Fruit fly (Drosophila melanogaster) whole organism, embryonic: ENCODE data around the gene aop.

Source experiments
- Bdp1 ChIP-seq: fragments of 200-800 bp; sonication (Bioruptor generic); optimal IDR thresholded peaks from 3 replicates; lab custom pipeline; 2016; ENCODE audit warnings: missing biosample characterization, missing genetic modification characterization
- CG10366 ChIP-seq: fragments of 200-800 bp; sonication (Bioruptor generic); IDR thresholded peaks from 2 replicates; pipeline ENCODE4 v1.3.6; 2022; ENCODE audit warnings: missing biosample characterization, missing genetic modification characterization
- CG10431 ChIP-seq: fragments of 200-800 bp; sonication (Bioruptor generic); optimal IDR thresholded peaks from 3 replicates; lab custom pipeline; 2018; ENCODE audit warnings: missing biosample characterization, mild to moderate bottlenecking, missing genetic modification characterization
- CG10543 ChIP-seq: fragments of 200-800 bp; sonication (Bioruptor generic); optimal IDR thresholded peaks from 3 replicates; lab custom pipeline; 2017; ENCODE audit warnings: missing biosample characterization, mild to moderate bottlenecking, missing genetic modification characterization, moderate library complexity
- CG12744 ChIP-seq: fragments of 200-800 bp; sonication (Bioruptor generic); optimal IDR thresholded peaks from 2 replicates; lab custom pipeline; 2016; ENCODE audit warnings: missing biosample characterization, missing genetic modification characterization
- CG12769 ChIP-seq: fragments of 200-800 bp; sonication (Bioruptor generic); optimal IDR thresholded peaks from 2 replicates; lab custom pipeline; 2019; ENCODE audit warnings: missing biosample characterization, mild to moderate bottlenecking, missing genetic modification characterization, moderate library complexity
- CG15011 ChIP-seq: fragments of 200-800 bp; sonication (Bioruptor generic); optimal IDR thresholded peaks from 3 replicates; lab custom pipeline; 2018; ENCODE audit warnings: missing biosample characterization, mild to moderate bottlenecking, missing genetic modification characterization
- CG15479 ChIP-seq: fragments of 200-800 bp; sonication (Bioruptor generic); optimal IDR thresholded peaks from 3 replicates; lab custom pipeline; 2019; ENCODE audit warnings: missing biosample characterization, mild to moderate bottlenecking, missing genetic modification characterization, moderate library complexity
- CG1603 ChIP-seq: fragments of 200-800 bp; sonication (Bioruptor generic); optimal IDR thresholded peaks from 2 replicates; lab custom pipeline; 2019; ENCODE audit warnings: missing biosample characterization, mild to moderate bottlenecking, missing genetic modification characterization, moderate library complexity
- CG16863 ChIP-seq: fragments of 200-800 bp; sonication (Bioruptor generic); optimal IDR thresholded peaks from 3 replicates; lab custom pipeline; 2016; ENCODE audit warnings: missing biosample characterization, missing genetic modification characterization
- CG17328 ChIP-seq: fragments of 200-800 bp; sonication (Bioruptor generic); IDR thresholded peaks from 2 replicates; pipeline ENCODE4 v1.3.6; 2022; ENCODE audit warnings: missing biosample characterization, missing genetic modification characterization
- CG18262 ChIP-seq: fragments of 200-800 bp; optimal IDR thresholded peaks from 3 replicates; lab custom pipeline; 2019; ENCODE audit warnings: missing biosample characterization, mild to moderate bottlenecking, missing genetic modification characterization, moderate library complexity
- CG1832 ChIP-seq: fragments of 200-800 bp; sonication (Bioruptor generic); optimal IDR thresholded peaks from 2 replicates; lab custom pipeline; 2017; ENCODE audit warnings: missing biosample characterization, mild to moderate bottlenecking, missing genetic modification characterization, inconsistent platforms
- CG18599 ChIP-seq: fragments of 200-800 bp; sonication (Bioruptor generic); optimal IDR thresholded peaks from 3 replicates; lab custom pipeline; 2017; ENCODE audit warnings: missing biosample characterization, missing genetic modification characterization, mild to moderate bottlenecking, moderate library complexity, missing genetic modification reagents
- CG31365 ChIP-seq: fragments of 200-800 bp; sonication (Bioruptor generic); optimal IDR thresholded peaks from 2 replicates; lab custom pipeline; 2018; ENCODE audit warnings: missing biosample characterization, mild to moderate bottlenecking, missing genetic modification characterization
- CG3163 ChIP-seq: fragments of 200-800 bp; sonication (Bioruptor generic); optimal IDR thresholded peaks from 3 replicates; lab custom pipeline; 2016; ENCODE audit warnings: missing biosample characterization, missing genetic modification characterization
- CG3995 ChIP-seq: fragments of 200-800 bp; sonication (Bioruptor generic); optimal IDR thresholded peaks from 3 replicates; lab custom pipeline; 2016; ENCODE audit warnings: missing biosample characterization, missing genetic modification characterization
- CG5180 ChIP-seq: fragments of 200-800 bp; sonication (Bioruptor generic); optimal IDR thresholded peaks from 3 replicates; lab custom pipeline; 2017; ENCODE audit warnings: missing biosample characterization, missing genetic modification characterization, mild to moderate bottlenecking, moderate library complexity, missing genetic modification reagents
- CG5245 ChIP-seq: fragments of 200-800 bp; sonication (Bioruptor generic); optimal IDR thresholded peaks from 3 replicates; lab custom pipeline; 2016; ENCODE audit warnings: missing biosample characterization, missing genetic modification characterization
- CG8924 ChIP-seq: fragments of 200-800 bp; optimal IDR thresholded peaks from 3 replicates; lab custom pipeline; 2019; ENCODE audit warnings: missing biosample characterization, mild to moderate bottlenecking, missing genetic modification characterization, moderate library complexity
- CG9215 ChIP-seq: fragments of 200-800 bp; sonication (Bioruptor generic); IDR thresholded peaks from 2 replicates; pipeline ENCODE4 v1.3.6; 2022; ENCODE audit warnings: missing biosample characterization, missing genetic modification characterization
- CG9437 ChIP-seq: fragments of 200-800 bp; sonication (Bioruptor generic); optimal IDR thresholded peaks from 2 replicates; lab custom pipeline; 2018; ENCODE audit warnings: missing biosample characterization, mild to moderate bottlenecking, missing genetic modification characterization
- Doc3 ChIP-seq: fragments of 200-800 bp; sonication (Bioruptor generic); IDR thresholded peaks from 3 replicates; pipeline ENCODE4 v1.3.6; 2022; ENCODE audit warnings: missing biosample characterization, missing genetic modification characterization; ENCODE audit not compliant: partially characterized antibody
- HHEX ChIP-seq: fragments of 200-800 bp; sonication (Bioruptor generic); optimal IDR thresholded peaks from 3 replicates; lab custom pipeline; 2017; ENCODE audit warnings: missing biosample characterization, mild to moderate bottlenecking, missing genetic modification characterization, missing genetic modification reagents
- HLH4C ChIP-seq: fragments of 200-800 bp; sonication (Bioruptor generic); IDR thresholded peaks from 3 replicates; pipeline ENCODE4 v1.3.6; 2022; ENCODE audit warnings: missing biosample characterization, missing genetic modification characterization; ENCODE audit not compliant: partially characterized antibody
- Hmr ChIP-seq: fragments of 200-800 bp; sonication (Bioruptor generic); optimal IDR thresholded peaks from 3 replicates; lab custom pipeline; 2017; ENCODE audit warnings: mild to moderate bottlenecking, missing biosample characterization, missing genetic modification reagents, missing genetic modification characterization
- Jarid2 ChIP-seq: fragments of 200-800 bp; sonication (Bioruptor generic); optimal IDR thresholded peaks from 3 replicates; lab custom pipeline; 2017; ENCODE audit warnings: mild to moderate bottlenecking, missing biosample characterization, missing genetic modification reagents, missing genetic modification characterization
- MBD-R2 ChIP-seq: fragments of 200-800 bp; sonication (Bioruptor generic); IDR thresholded peaks from 2 replicates; pipeline ENCODE4 v1.3.6; 2022; ENCODE audit warnings: missing biosample characterization, missing genetic modification characterization
- Nf-YB ChIP-seq: fragments of 200-800 bp; sonication (Bioruptor generic); optimal IDR thresholded peaks from 3 replicates; lab custom pipeline; 2019; ENCODE audit warnings: missing biosample characterization, mild to moderate bottlenecking, missing genetic modification characterization, moderate library complexity
- Oaz ChIP-seq: fragments of 200-800 bp; sonication (Bioruptor generic); IDR thresholded peaks from 2 replicates; pipeline ENCODE4 v1.3.6; 2022; ENCODE audit warnings: missing biosample characterization, missing genetic modification characterization
- Ptx1 ChIP-seq: fragments of 200-800 bp; sonication (Bioruptor generic); IDR thresholded peaks from 2 replicates; pipeline ENCODE4 v1.3.6; 2022; ENCODE audit warnings: missing biosample characterization, missing genetic modification characterization
- Ravus ChIP-seq: fragments of 200-800 bp; sonication (Bioruptor generic); IDR thresholded peaks from 2 replicates; pipeline ENCODE4 v1.3.6; 2022; ENCODE audit warnings: missing biosample characterization, missing genetic modification characterization
- Taf1 ChIP-seq: fragments of 200-800 bp; sonication (Bioruptor generic); IDR thresholded peaks from 2 replicates; pipeline ENCODE4 v1.3.6; 2022; ENCODE audit warnings: missing biosample characterization, missing genetic modification characterization
- bab2 ChIP-seq: fragments of 200-800 bp; sonication (Bioruptor generic); optimal IDR thresholded peaks from 2 replicates; lab custom pipeline; 2016; ENCODE audit warnings: missing biosample characterization, missing genetic modification characterization
- cas ChIP-seq: fragments of 200-800 bp; sonication (Bioruptor generic); IDR thresholded peaks from 2 replicates; pipeline ENCODE4 v1.3.6; 2022; ENCODE audit warnings: missing biosample characterization, missing genetic modification characterization
- dati ChIP-seq: fragments of 200-800 bp; sonication (Bioruptor generic); IDR thresholded peaks from 2 replicates; pipeline ENCODE4 v1.3.6; 2022; ENCODE audit warnings: missing biosample characterization, missing genetic modification characterization
- ftz-f1 ChIP-seq: fragments of 200-800 bp; sonication (Bioruptor generic); optimal IDR thresholded peaks from 2 replicates; lab custom pipeline; 2016; ENCODE audit warnings: missing biosample characterization, missing genetic modification characterization
- fu2 ChIP-seq: fragments of 200-800 bp; sonication (Bioruptor generic); optimal IDR thresholded peaks from 2 replicates; lab custom pipeline; 2016; ENCODE audit warnings: missing biosample characterization, missing genetic modification characterization
- grn ChIP-seq: fragments of 200-800 bp; sonication (Bioruptor generic); optimal IDR thresholded peaks from 3 replicates; lab custom pipeline; 2017; ENCODE audit warnings: missing biosample characterization, missing genetic modification characterization
- gt ChIP-seq: fragments of 200-800 bp; sonication (Bioruptor generic); IDR thresholded peaks from 2 replicates; pipeline ENCODE4 v1.3.6; 2022; ENCODE audit warnings: missing biosample characterization, missing genetic modification characterization
- kah ChIP-seq: fragments of 200-800 bp; sonication (Bioruptor generic); optimal IDR thresholded peaks from 2 replicates; lab custom pipeline; 2018; ENCODE audit warnings: missing biosample characterization, mild to moderate bottlenecking, missing genetic modification characterization
- nerfin-1 ChIP-seq: fragments of 200-800 bp; sonication (Bioruptor generic); optimal IDR thresholded peaks from 3 replicates; lab custom pipeline; 2019; ENCODE audit warnings: missing biosample characterization, mild to moderate bottlenecking, missing genetic modification characterization, moderate library complexity
- pfk ChIP-seq: fragments of 200-800 bp; sonication (Bioruptor generic); optimal IDR thresholded peaks from 2 replicates; lab custom pipeline; 2018; ENCODE audit warnings: missing biosample characterization, mild to moderate bottlenecking, missing genetic modification characterization, moderate library complexity
- row ChIP-seq: fragments of 200-800 bp; sonication (Bioruptor generic); IDR thresholded peaks from 3 replicates; pipeline ENCODE4 v1.3.6; 2022; ENCODE audit warnings: missing biosample characterization, missing genetic modification characterization
- sd ChIP-seq: fragments of 200-800 bp; sonication (Bioruptor generic); optimal IDR thresholded peaks from 3 replicates; lab custom pipeline; 2018; ENCODE audit warnings: missing biosample characterization, mild to moderate bottlenecking, missing genetic modification characterization, moderate library complexity
- sr ChIP-seq: fragments of 200-800 bp; sonication (Bioruptor generic); IDR thresholded peaks from 3 replicates; pipeline ENCODE4 v1.3.6; 2022; ENCODE audit warnings: missing biosample characterization, missing genetic modification characterization
- trh ChIP-seq: fragments of 200-800 bp; sonication (Bioruptor generic); optimal IDR thresholded peaks from 2 replicates; lab custom pipeline; 2016; ENCODE audit warnings: missing biosample characterization, missing genetic modification characterization
- ttk ChIP-seq: fragments of 200-800 bp; sonication (Bioruptor generic); IDR thresholded peaks from 2 replicates; pipeline ENCODE4 v2.1.2; 2022; ENCODE audit warnings: missing biosample characterization, missing genetic modification characterization
- usp ChIP-seq: fragments of >200 bp; optimal IDR thresholded peaks from 2 replicates; lab custom pipeline; 2017; ENCODE audit warnings: missing biosample characterization, missing genetic modification characterization

Gene aop

DNA sequence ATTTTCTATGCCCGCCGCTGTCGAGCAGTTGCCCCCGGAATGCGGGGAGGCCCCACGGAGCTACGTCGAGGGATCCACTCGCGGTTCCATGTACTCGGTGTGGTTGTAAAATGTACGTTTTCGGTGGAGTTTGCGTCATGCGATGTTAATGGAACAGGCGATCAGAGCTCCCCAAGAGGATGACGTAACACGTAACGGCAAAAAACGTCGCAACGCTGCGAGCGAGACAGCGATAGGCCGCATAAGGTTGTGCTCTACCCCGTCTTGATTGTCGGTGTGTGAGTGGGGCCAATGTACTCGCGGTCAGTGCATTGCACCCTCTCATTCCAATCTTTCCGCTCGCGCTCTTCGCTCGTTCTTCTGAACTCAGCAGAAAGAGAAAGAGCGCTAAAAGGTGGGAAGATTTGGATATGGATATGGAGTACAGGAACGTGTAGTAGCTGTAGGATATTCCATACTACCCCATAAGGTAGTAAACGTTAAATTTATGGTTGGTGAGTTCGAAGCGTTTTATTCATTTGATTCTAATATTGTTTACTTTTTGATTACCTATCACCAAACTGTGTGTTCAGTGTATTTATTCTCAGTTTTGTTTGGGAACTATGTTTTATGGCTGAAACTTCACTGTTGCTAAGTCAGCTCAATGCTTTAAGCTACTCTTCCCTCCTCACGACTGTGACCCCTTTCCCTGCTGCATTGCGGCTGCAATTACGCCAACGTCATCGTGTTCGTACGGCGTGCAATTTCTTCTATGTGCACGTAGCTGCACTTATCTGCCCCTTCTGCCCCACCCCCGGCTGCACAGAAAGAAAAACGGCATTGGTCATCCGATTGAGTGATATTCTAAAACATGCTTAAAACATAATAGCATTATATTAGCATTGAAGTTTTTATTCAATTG lies 21.8 kb upstream of the aop start (continued):
- peak; percentile 98 for TF ChIP-seq CG9437 (GFP tag; lab: Kevin White, UChicago)
- no peak for TF ChIP-seq cas
- peak; percentile 85 for TF ChIP-seq CG10431 (GFP tag; lab: Kevin White, UChicago)
- no peak for TF ChIP-seq CG9215 (GFP tag; lab: Robert Waterston, UW)
- TF ChIP-seq CG15479, result no peak
- no peak for TF ChIP-seq HHEX
- TF ChIP-seq HLH4C, result no peak
- peak; percentile 81 for TF ChIP-seq CG12769 (tag; lab: Kevin White, UChicago)
- TF ChIP-seq pfk (GFP tag; lab: Kevin White, UChicago), result no peak
- TF ChIP-seq gt, result no peak
- peak; percentile 94 for TF ChIP-seq ftz-f1
- no peak for TF ChIP-seq CG5245 (GFP tag; lab: Kevin White, UChicago)
- TF ChIP-seq kah (GFP tag; lab: Kevin White, UChicago), result peak; percentile 12
- no peak for TF ChIP-seq Oaz (GFP tag; lab: Robert Waterston, UW)
- TF ChIP-seq CG12744 (GFP tag; lab: Kevin White, UChicago), result no peak
- peak; percentile 31 for TF ChIP-seq usp (GFP tag; lab: Kevin White, UChicago)
- no peak for TF ChIP-seq bab2 (GFP tag; lab: Kevin White, UChicago)
- no peak for TF ChIP-seq CG16863
- no peak for TF ChIP-seq Taf1 (GFP tag; lab: Robert Waterston, UW)
- no peak for TF ChIP-seq Doc3 (GFP tag; lab: Robert Waterston, UW)
- TF ChIP-seq grn (GFP tag; lab: Kevin White, UChicago), result peak; percentile 22
- no peak for TF ChIP-seq fu2 (GFP tag; lab: Kevin White, UChicago)
- no peak for TF ChIP-seq MBD-R2
- TF ChIP-seq CG10543 (GFP tag; lab: Kevin White, UChicago), result peak; percentile 58
- TF ChIP-seq Ravus (GFP tag; lab: Robert Waterston, UW), result no peak
- no peak for TF ChIP-seq sr (GFP tag; lab: Robert Waterston, UW)
- TF ChIP-seq Bdp1 (GFP tag; lab: Kevin White, UChicago), result no peak
- TF ChIP-seq CG8924 (tag; lab: Kevin White, UChicago), result no peak
- no peak for TF ChIP-seq CG31365 (tag; lab: Kevin White, UChicago)
- TF ChIP-seq Jarid2 (GFP tag; lab: Kevin White, UChicago), result no peak
- TF ChIP-seq ttk (GFP tag; lab: Robert Waterston, UW), result no peak
- no peak for TF ChIP-seq row (GFP tag; lab: Robert Waterston, UW)
- TF ChIP-seq dati, result no peak
- TF ChIP-seq CG10366, result no peak
- TF ChIP-seq CG18599 (GFP tag; lab: Kevin White, UChicago), result no peak
- TF ChIP-seq sd, result peak; percentile 91
- peak; percentile 4 for TF ChIP-seq nerfin-1
- TF ChIP-seq CG1603 (tag; lab: Kevin White, UChicago), result no peak
- TF ChIP-seq CG15011 (GFP tag; lab: Kevin White, UChicago), result no peak
- TF ChIP-seq CG1832 (GFP tag; lab: Kevin White, UChicago), result peak; percentile 83
- no peak for TF ChIP-seq CG18262
- TF ChIP-seq CG3995, result no peak
- no peak for TF ChIP-seq CG17328 (GFP tag; lab: Robert Waterston, UW)
- TF ChIP-seq Hmr, result peak; percentile 7
- TF ChIP-seq CG5180, result peak; percentile 60
- TF ChIP-seq CG3163, result peak; percentile 48
- no peak for TF ChIP-seq Ptx1 (GFP tag; lab: Robert Waterston, UW)
- no peak for TF ChIP-seq trh
- TF ChIP-seq Nf-YB (GFP tag; lab: Kevin White, UChicago), result peak; percentile 19
